Fruit fly (Drosophila melanogaster) whole organism, embryonic: ENCODE measurements around the gene ninaB.

Source experiments
- CG13287 ChIP-seq: fragments of 200-800 bp; sonication (Bioruptor generic); IDR thresholded peaks from 2 replicates; pipeline ENCODE4 v1.3.6; 2022; ENCODE audit warnings: missing biosample characterization, missing genetic modification characterization; ENCODE audit not compliant: partially characterized antibody
- CG15696 ChIP-seq: fragments of 200-800 bp; sonication (Bioruptor generic); optimal IDR thresholded peaks from 2 replicates; lab custom pipeline; 2019; ENCODE audit warnings: missing biosample characterization, mild to moderate bottlenecking, missing genetic modification characterization, moderate library complexity
- CG4707 ChIP-seq: fragments of 200-800 bp; sonication (Bioruptor generic); optimal IDR thresholded peaks from 2 replicates; lab custom pipeline; 2018; ENCODE audit warnings: missing biosample characterization, mild to moderate bottlenecking, missing genetic modification characterization, moderate library complexity
- D19A ChIP-seq: fragments of 200-800 bp; optimal IDR thresholded peaks from 3 replicates; lab custom pipeline; 2019; ENCODE audit warnings: missing biosample characterization, mild to moderate bottlenecking, missing genetic modification characterization, moderate library complexity
- Elba2 ChIP-seq: fragments of 200-800 bp; sonication (Bioruptor generic); optimal IDR thresholded peaks from 3 replicates; lab custom pipeline; 2016; ENCODE audit warnings: missing biosample characterization, missing genetic modification characterization
- gce ChIP-seq: fragments of 200-800 bp; sonication (Bioruptor generic); IDR thresholded peaks from 3 replicates; pipeline ENCODE4 v1.3.6; 2022; ENCODE audit warnings: missing biosample characterization, missing genetic modification characterization
- sna ChIP-seq: fragments of 200-800 bp; sonication (Bioruptor generic); IDR thresholded peaks from 2 replicates; pipeline ENCODE4 v1.3.6; 2022; ENCODE audit warnings: missing biosample characterization, missing genetic modification characterization; ENCODE audit not compliant: partially characterized antibody
- unc-4 ChIP-seq: fragments of 200-800 bp; sonication (Bioruptor generic); IDR thresholded peaks from 2 replicates; pipeline ENCODE4 v1.3.6; 2022; ENCODE audit warnings: missing biosample characterization, missing genetic modification characterization; ENCODE audit not compliant: partially characterized antibody

dm6 chr3R:13726795-13727194, 26.4 kb downstream of the ninaB start:
- TF ChIP-seq CG15696 (tag; lab: Kevin White, UChicago) (no peak), unc-4 (no peak), CG13287 (no peak), CG4707 (GFP tag; lab: Kevin White, UChicago) (no peak), D19A (tag; lab: Kevin White, UChicago) (peak; percentile 33), Elba2 (GFP tag; lab: Kevin White, UChicago) (no peak), sna (GFP tag; lab: Robert Waterston, UW) (no peak), gce (no peak)
